Worm (Caenorhabditis elegans) whole organism, midembryonic: Measurements from ENCODE around the gene ZK380.6.
"Not testable (repeated sequence)": the region's sequence is repeated elsewhere in the genome, so short reads cannot be mapped to it uniquely, and the experiment has no call there.

Experiments
- T22C8.4 ChIP-seq: fragments of 200-800 bp; sonication (Bioruptor generic); IDR thresholded peaks from 2 replicates; pipeline ENCODE4 v1.3.6; 2022; ENCODE audit warnings: missing genetic modification characterization, missing compliant biosample characterization
- flt-1 ChIP-seq: fragments of 200-800 bp; sonication (Bioruptor generic); IDR thresholded peaks from 2 replicates; pipeline ENCODE4 v1.3.6; 2022; ENCODE audit warnings: missing genetic modification characterization, missing compliant biosample characterization
- tab-1 ChIP-seq: fragments of 200-800 bp; sonication (Bioruptor generic); IDR thresholded peaks from 2 replicates; pipeline ENCODE4 v1.3.6; 2022; ENCODE audit warnings: missing genetic modification characterization, missing compliant biosample characterization

DNA sequence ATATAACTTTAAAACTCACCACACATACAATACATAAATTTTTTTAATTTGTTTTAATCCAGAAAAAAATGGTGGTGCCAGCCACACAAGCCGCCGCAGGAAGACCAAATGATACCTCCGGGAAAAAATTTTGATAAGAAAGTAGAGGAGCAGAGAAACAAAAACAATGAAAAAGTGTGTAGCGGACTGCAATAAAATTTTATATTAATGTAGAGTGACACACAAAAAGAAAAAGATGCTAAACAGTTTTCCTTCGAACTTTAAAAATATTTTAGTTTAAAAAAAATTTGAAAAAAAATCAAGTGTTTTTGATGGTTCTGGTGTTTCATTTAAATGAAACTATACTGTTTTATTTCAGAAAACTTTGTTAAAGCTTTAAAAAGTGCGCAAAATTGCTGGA, 35.8 kb downstream of the ZK380.6 start, which contains the start of gene C36C9.12:
- not testable (repeated sequence) for TF ChIP-seq tab-1 (GFP tag; lab: Robert Waterston, UW); flt-1; T22C8.4 (GFP tag; lab: Robert Waterston, UW)
